Worm (Caenorhabditis elegans) whole organism, young adult: ENCODE results near the gene act-5.

Source experiments
- F33H1.4 ChIP-seq: fragments of 200-800 bp; sonication (Bioruptor generic); IDR thresholded peaks from 2 replicates; pipeline ENCODE4 v1.3.6; 2022; ENCODE audit warnings: missing genetic modification reagents, missing genetic modification characterization, missing compliant biosample characterization
- F52B5.7 ChIP-seq: sonication (generic microtip); optimal IDR thresholded peaks from 2 replicates; lab custom pipeline; 2016; ENCODE audit warnings: mild to moderate bottlenecking, missing genetic modification characterization, missing compliant biosample characterization
- F57C9.4 ChIP-seq: sonication (generic microtip); optimal IDR thresholded peaks from 2 replicates; lab custom pipeline; 2017; ENCODE audit warnings: mild to moderate bottlenecking, missing genetic modification characterization, missing compliant biosample characterization
- T07F8.4 ChIP-seq: sonication (generic microtip); optimal IDR thresholded peaks from 2 replicates; lab custom pipeline; 2016; ENCODE audit warnings: mild to moderate bottlenecking, missing genetic modification characterization, moderate library complexity, missing compliant biosample characterization
- Y95B8A.8 ChIP-seq: fragments of 200-800 bp; sonication (Bioruptor generic); IDR thresholded peaks from 2 replicates; pipeline ENCODE4 v1.3.6; 2022; ENCODE audit warnings: missing genetic modification reagents, missing genetic modification characterization, missing compliant biosample characterization
- attf-6 ChIP-seq: fragments of 200-800 bp; sonication (Bioruptor generic); IDR thresholded peaks from 2 replicates; pipeline ENCODE4 v1.3.6; 2022; ENCODE audit warnings: missing genetic modification reagents, missing genetic modification characterization, missing compliant biosample characterization
- bed-2 ChIP-seq: fragments of 200-800 bp; sonication (Bioruptor generic); IDR thresholded peaks from 2 replicates; pipeline ENCODE4 v1.3.6; 2022; ENCODE audit warnings: missing genetic modification reagents, missing genetic modification characterization, missing compliant biosample characterization
- cebp-1 ChIP-seq, 2 experiments: fragments of 200-800 bp in 1 of 2; sonication (Bioruptor generic) in 1 of 2; sonication (generic microtip) in 1 of 2; IDR thresholded peaks in 1 of 2; optimal IDR thresholded peaks in 1 of 2; 2 replicates each; pipeline versions ENCODE4 v1.3.6 to Lab custom; 2017 to 2022; ENCODE audit warnings: missing compliant biosample characterization in 2 of 2, missing genetic modification characterization in 2 of 2, mild to moderate bottlenecking in 1 of 2, missing genetic modification reagents in 1 of 2, moderate library complexity in 1 of 2
- ceh-100 ChIP-seq: fragments of 200-800 bp; sonication (Bioruptor generic); IDR thresholded peaks from 2 replicates; pipeline ENCODE4 v1.3.6; 2022; ENCODE audit warnings: missing genetic modification reagents, missing genetic modification characterization, missing compliant biosample characterization
- ceh-27 ChIP-seq: fragments of 200-800 bp; sonication (Bioruptor generic); optimal IDR thresholded peaks from 2 replicates; lab custom pipeline; 2018; ENCODE audit warnings: mild to moderate bottlenecking, missing genetic modification characterization, moderate library complexity, missing compliant biosample characterization
- ceh-58 ChIP-seq: fragments of 200-800 bp; sonication (Bioruptor generic); IDR thresholded peaks from 2 replicates; pipeline ENCODE4 v1.3.6; 2022; ENCODE audit warnings: missing genetic modification characterization, missing compliant biosample characterization
- dox-1 ChIP-seq: fragments of 200-800 bp; sonication (Bioruptor generic); IDR thresholded peaks from 2 replicates; pipeline ENCODE4 v1.3.6; 2022; ENCODE audit warnings: missing genetic modification reagents, missing genetic modification characterization, missing compliant biosample characterization
- egrh-3 ChIP-seq: fragments of 200-800 bp; sonication (Bioruptor generic); IDR thresholded peaks from 2 replicates; pipeline ENCODE4 v1.3.6; 2022; ENCODE audit warnings: missing genetic modification reagents, missing genetic modification characterization, missing compliant biosample characterization
- ekl-4 ChIP-seq: fragments of 200-800 bp; sonication (Bioruptor generic); IDR thresholded peaks from 2 replicates; pipeline ENCODE4 v1.3.6; 2022; ENCODE audit warnings: missing genetic modification reagents, missing genetic modification characterization, missing compliant biosample characterization
- fkh-3 ChIP-seq: sonication (generic microtip); optimal IDR thresholded peaks from 2 replicates; lab custom pipeline; 2016; ENCODE audit warnings: mild to moderate bottlenecking, missing genetic modification characterization, missing compliant biosample characterization
- gei-17 ChIP-seq: fragments of 200-800 bp; sonication (Bioruptor generic); optimal IDR thresholded peaks from 2 replicates; lab custom pipeline; 2018; ENCODE audit warnings: mild to moderate bottlenecking, missing genetic modification characterization, missing compliant biosample characterization
- him-1 ChIP-seq: sonication (generic microtip); optimal IDR thresholded peaks from 2 replicates; lab custom pipeline; 2016; ENCODE audit warnings: missing genotype, missing genetic modification reagents, missing genetic modification characterization, missing compliant biosample characterization
- hlh-12 ChIP-seq: sonication (generic microtip); optimal IDR thresholded peaks from 2 replicates; lab custom pipeline; 2016; ENCODE audit warnings: missing genetic modification characterization, missing compliant biosample characterization
- hmg-1.2 ChIP-seq: fragments of 200-800 bp; sonication (Bioruptor generic); IDR thresholded peaks from 2 replicates; pipeline ENCODE4 v1.3.6; 2022; ENCODE audit warnings: missing genetic modification reagents, missing genetic modification characterization, missing compliant biosample characterization
- hmg-20 ChIP-seq: fragments of 200-800 bp; sonication (Bioruptor generic); IDR thresholded peaks from 2 replicates; pipeline ENCODE4 v1.3.6; 2022; ENCODE audit warnings: missing genetic modification reagents, missing genetic modification characterization, missing compliant biosample characterization
- let-526 ChIP-seq: fragments of 200-800 bp; sonication (Bioruptor generic); IDR thresholded peaks from 2 replicates; pipeline ENCODE4 v1.3.6; 2022; ENCODE audit warnings: missing genetic modification reagents, missing genetic modification characterization, missing compliant biosample characterization
- lin-26 ChIP-seq: fragments of 200-800 bp; sonication (Bioruptor generic); IDR thresholded peaks from 2 replicates; pipeline ENCODE4 v1.3.6; 2022; ENCODE audit warnings: missing genetic modification reagents, missing genetic modification characterization, missing compliant biosample characterization
- lsy-27 ChIP-seq: sonication (generic microtip); optimal IDR thresholded peaks from 2 replicates; lab custom pipeline; 2017; ENCODE audit warnings: missing genetic modification characterization, mild to moderate bottlenecking, missing compliant biosample characterization, antibody characterized with exemption, missing genotype, borderline replicate concordance; ENCODE audit not compliant: insufficient read depth
- madf-3 ChIP-seq: fragments of 200-800 bp; sonication (Bioruptor generic); IDR thresholded peaks from 2 replicates; pipeline ENCODE4 v1.3.6; 2022; ENCODE audit warnings: missing genetic modification reagents, missing genetic modification characterization, missing compliant biosample characterization
- mcd-1 ChIP-seq: fragments of 200-800 bp; sonication (Bioruptor generic); IDR thresholded peaks from 2 replicates; pipeline ENCODE4 v1.3.6; 2022; ENCODE audit warnings: missing genetic modification reagents, missing genetic modification characterization, missing compliant biosample characterization
- nfya-1 ChIP-seq: sonication (generic microtip); optimal IDR thresholded peaks from 2 replicates; lab custom pipeline; 2017; ENCODE audit warnings: antibody characterized with exemption, missing compliant biosample characterization, missing genetic modification characterization, borderline replicate concordance; ENCODE audit not compliant: insufficient read depth
- rpc-1 ChIP-seq, 2 experiments: fragments of 150-350 bp in 1 of 2; sonication (generic microtip) in 1 of 2; optimal IDR thresholded peaks; 2 replicates each; lab custom pipeline; 2014 to 2018; ENCODE audit warnings: missing biosample characterization in 1 of 2, missing genetic modification characterization in 1 of 2, missing genetic modification reagents in 1 of 2, missing genotype in 1 of 2
- sdz-38 ChIP-seq: sonication (generic microtip); optimal IDR thresholded peaks from 2 replicates; lab custom pipeline; 2016; ENCODE audit warnings: missing genotype, missing genetic modification characterization, missing compliant biosample characterization
- snpc-1.3 ChIP-seq: sonication (generic microtip); optimal IDR thresholded peaks from 2 replicates; lab custom pipeline; 2017; ENCODE audit warnings: missing genetic modification characterization, mild to moderate bottlenecking, missing compliant biosample characterization, antibody characterized with exemption, moderate library complexity, missing genotype, missing genetic modification reagents; ENCODE audit not compliant: insufficient read depth
- snpc-4 ChIP-seq, 5 experiments: fragments of 150-350 bp in 1 of 5; sonication (generic microtip) in 4 of 5; optimal IDR thresholded peaks; 2 replicates each; lab custom pipeline; 2014 to 2018; ENCODE audit warnings: missing genetic modification characterization in 5 of 5, missing biosample characterization in 3 of 5, antibody characterized with exemption in 2 of 5, mild to moderate bottlenecking in 2 of 5, missing compliant biosample characterization in 2 of 5, missing genotype in 2 of 5, moderate library complexity in 2 of 5, missing genetic modification reagents in 1 of 5
- sptf-2 ChIP-seq: fragments of 200-800 bp; sonication (Bioruptor generic); optimal IDR thresholded peaks from 2 replicates; lab custom pipeline; 2018; ENCODE audit warnings: mild to moderate bottlenecking, missing genetic modification characterization, missing compliant biosample characterization
- tlf-1 ChIP-seq: fragments of 200-800 bp; sonication (Bioruptor generic); optimal IDR thresholded peaks from 2 replicates; lab custom pipeline; 2018; ENCODE audit warnings: mild to moderate bottlenecking, missing genetic modification characterization, missing compliant biosample characterization
- unc-130 ChIP-seq: sonication (generic microtip); optimal IDR thresholded peaks from 2 replicates; lab custom pipeline; 2016; ENCODE audit warnings: missing genetic modification reagents, missing genetic modification characterization, missing compliant biosample characterization
- xnd-1 ChIP-seq: sonication (generic microtip); optimal IDR thresholded peaks from 2 replicates; lab custom pipeline; 2016; ENCODE audit warnings: missing genotype, missing genetic modification reagents, missing genetic modification characterization, missing compliant biosample characterization
- zfh-2 ChIP-seq: fragments of 200-800 bp; sonication (Bioruptor generic); conservative IDR thresholded peaks from 2 replicates; pipeline ENCODE4 v1.3.6; 2022; ENCODE audit warnings: missing genetic modification reagents, missing genetic modification characterization, missing compliant biosample characterization
- ztf-22 ChIP-seq: fragments of 200-800 bp; sonication (Bioruptor generic); optimal IDR thresholded peaks from 2 replicates; lab custom pipeline; 2018; ENCODE audit warnings: mild to moderate bottlenecking, missing genetic modification characterization, moderate library complexity, missing compliant biosample characterization
- ztf-25 ChIP-seq: fragments of 200-800 bp; sonication (Bioruptor generic); IDR thresholded peaks from 2 replicates; pipeline ENCODE4 v1.3.6; 2022; ENCODE audit warnings: missing genetic modification reagents, missing genetic modification characterization, missing compliant biosample characterization

act-5 gene

DNA sequence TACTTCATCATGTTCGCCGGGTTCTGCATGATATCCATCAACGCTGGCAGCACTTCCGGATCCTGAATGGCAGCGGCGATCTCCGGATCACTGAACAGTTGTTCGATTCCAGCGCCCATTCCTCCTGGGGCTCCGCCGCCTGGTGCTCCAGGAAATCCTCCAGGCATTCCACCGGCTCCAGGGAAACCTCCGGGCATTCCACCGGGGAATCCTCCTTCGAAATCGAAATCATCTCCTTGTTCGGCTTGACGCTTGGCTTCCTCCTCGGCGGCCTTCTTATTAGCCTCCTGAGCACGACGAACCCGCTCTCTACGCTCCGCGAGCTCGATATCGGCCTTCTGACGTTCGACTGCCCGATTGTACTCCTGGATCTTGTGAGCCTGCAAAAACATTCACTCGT, 9.7 kb upstream of the act-5 start:
- TF ChIP-seq F33H1.4 (GFP tag; lab: Robert Waterston, UW) (no peak), mcd-1 (GFP tag; lab: Robert Waterston, UW) (0 out of 2 replicates have a peak, but pooled peaks have one; percentile 19), sdz-38 (tag; lab: Kevin White, UChicago) (no peak), cebp-1 (GFP tag; IDR thresholded peaks at IDR 0.05; lab: Robert Waterston, UW) (no peak), cebp-1 (tag; optimal IDR thresholded peaks at IDR 0.05; lab: Kevin White, UChicago) (no peak), lin-26 (0 out of 2 replicates have a peak, but pooled peaks have one; percentile 42), rpc-1 (optimal IDR thresholded peaks at IDR 0.05; lab: Kevin White, UChicago) (no peak), rpc-1 (tag; optimal IDR thresholded peaks at IDR 0.05; lab: Kevin White, UChicago) (no peak), ztf-22 (no peak), egrh-3 (peak; percentile 82), zfh-2 (peak; percentile 94), fkh-3 (peak; percentile 43), unc-130 (no peak), ceh-58 (GFP tag; lab: Robert Waterston, UW) (no peak), lsy-27 (tag; lab: Kevin White, UChicago) (no peak), F52B5.7 (tag; lab: Kevin White, UChicago) (no peak), tlf-1 (no peak), ceh-100 (GFP tag; lab: Robert Waterston, UW) (no peak), dox-1 (peak; percentile 36; the same call in 1 of the 2 replicates), attf-6 (no peak), ekl-4 (GFP tag; lab: Robert Waterston, UW) (no peak), ceh-27 (GFP tag; lab: Kevin White, UChicago) (no peak), let-526 (GFP tag; lab: Robert Waterston, UW) (no peak)

DNA sequence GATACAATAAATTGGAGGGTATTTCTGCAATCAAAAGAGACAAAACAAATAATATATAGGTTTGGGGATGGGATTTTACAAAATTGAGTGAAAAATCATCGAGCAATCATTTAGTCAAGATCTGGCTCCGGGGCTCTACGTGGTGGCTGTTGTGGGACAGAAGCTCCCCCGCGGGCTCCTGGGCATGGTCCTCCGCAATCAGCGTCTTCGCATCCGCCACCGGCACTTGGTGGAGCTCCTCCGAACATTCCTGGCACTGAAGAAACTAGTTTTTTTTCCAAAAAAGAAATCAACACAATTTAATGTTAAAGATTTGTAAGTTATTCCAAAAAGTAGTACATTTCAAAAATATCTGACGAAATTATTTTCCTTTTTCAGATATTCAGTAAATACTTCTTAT, 8.9 kb upstream of the act-5 start:
- peak; percentile 48; the same call in 1 of the 2 replicates for TF ChIP-seq zfh-2
- 0 out of 2 replicates have a peak, but pooled peaks have one; percentile 11 for TF ChIP-seq mcd-1 (GFP tag; lab: Robert Waterston, UW)
- TF ChIP-seq hlh-12 (tag; lab: Kevin White, UChicago) = no peak
- TF ChIP-seq xnd-1 (tag; lab: Kevin White, UChicago) = no peak
- peak; percentile 58; the same call in 1 of the 2 replicates for TF ChIP-seq egrh-3
- no peak for TF ChIP-seq snpc-4 (GFP tag; optimal IDR thresholded peaks at IDR 0.05; lab: Kevin White, UChicago)
- TF ChIP-seq snpc-4 (tag; optimal IDR thresholded peaks at IDR 0.05; lab: Kevin White, UChicago) = no peak
- no peak for TF ChIP-seq ceh-27 (GFP tag; lab: Kevin White, UChicago)
- TF ChIP-seq him-1 (tag; lab: Kevin White, UChicago) = no peak
- TF ChIP-seq, all 124 proteins: peak for 3

DNA sequence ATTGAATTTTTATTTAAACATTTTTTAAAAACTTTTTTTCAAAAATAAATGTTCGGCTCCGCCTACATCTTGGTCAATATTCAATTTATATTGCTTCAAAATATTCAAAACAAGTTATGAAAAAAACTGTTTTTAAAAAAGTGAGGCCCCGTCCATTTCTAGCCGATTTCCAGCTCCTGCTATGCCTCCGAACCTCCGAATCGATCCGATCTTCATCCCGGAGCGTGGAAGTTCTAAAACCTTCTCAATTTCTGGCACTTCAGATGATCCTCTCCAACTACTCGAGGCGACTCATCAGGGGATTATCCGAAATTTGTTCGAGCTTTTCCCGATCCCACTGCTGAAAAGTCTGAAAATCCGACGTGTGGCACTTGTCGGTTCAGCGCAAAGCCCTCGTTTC, 8.3 kb upstream of the act-5 start:
- TF ChIP-seq madf-3 (GFP tag; lab: Robert Waterston, UW) (no peak), F57C9.4 (tag; lab: Kevin White, UChicago) (no peak), ceh-100 (GFP tag; lab: Robert Waterston, UW) (no peak), hmg-1.2 (GFP tag; lab: Robert Waterston, UW) (no peak), sptf-2 (GFP tag; lab: Kevin White, UChicago) (no peak), Y95B8A.8 (0 out of 2 replicates have a peak, but pooled peaks have one; percentile 24), T07F8.4 (no peak), him-1 (tag; lab: Kevin White, UChicago) (peak; percentile 30), bed-2 (GFP tag; lab: Robert Waterston, UW) (no peak), nfya-1 (tag; lab: Kevin White, UChicago) (no peak), ztf-25 (no peak), hmg-20 (GFP tag; lab: Robert Waterston, UW) (no peak), gei-17 (GFP tag; lab: Kevin White, UChicago) (no peak), snpc-1.3 (tag; lab: Kevin White, UChicago) (no peak), mcd-1 (GFP tag; lab: Robert Waterston, UW) (no peak)
